Fruit fly (Drosophila melanogaster) whole organism: ENCODE measurements around the gene Ccz1.

Source experiments
- CG8478 ChIP-seq: fragments of >200 bp; optimal IDR thresholded peaks from 2 replicates; lab custom pipeline; 2018; ENCODE audit warnings: inconsistent platforms
- Dll ChIP-seq: fragments of >200 bp; optimal IDR thresholded peaks from 2 replicates; lab custom pipeline; 2017
- EcR ChIP-seq, 2 experiments: fragments of >200 bp; optimal IDR thresholded peaks; 2 replicates each; lab custom pipeline; 2017; ENCODE audit warnings: missing biosample characterization in 2 of 2, missing genetic modification characterization in 2 of 2, missing genetic modification reagents in 2 of 2
- pan ChIP-seq: fragments of >200 bp; optimal IDR thresholded peaks from 2 replicates; lab custom pipeline; 2017
- psq ChIP-seq: fragments of >200 bp; optimal IDR thresholded peaks from 2 replicates; lab custom pipeline; 2017
- usp ChIP-seq: fragments of >200 bp; optimal IDR thresholded peaks from 2 replicates; lab custom pipeline; 2017; ENCODE audit warnings: missing biosample characterization, missing genetic modification characterization, mixed read lengths

Ccz1 gene

DNA sequence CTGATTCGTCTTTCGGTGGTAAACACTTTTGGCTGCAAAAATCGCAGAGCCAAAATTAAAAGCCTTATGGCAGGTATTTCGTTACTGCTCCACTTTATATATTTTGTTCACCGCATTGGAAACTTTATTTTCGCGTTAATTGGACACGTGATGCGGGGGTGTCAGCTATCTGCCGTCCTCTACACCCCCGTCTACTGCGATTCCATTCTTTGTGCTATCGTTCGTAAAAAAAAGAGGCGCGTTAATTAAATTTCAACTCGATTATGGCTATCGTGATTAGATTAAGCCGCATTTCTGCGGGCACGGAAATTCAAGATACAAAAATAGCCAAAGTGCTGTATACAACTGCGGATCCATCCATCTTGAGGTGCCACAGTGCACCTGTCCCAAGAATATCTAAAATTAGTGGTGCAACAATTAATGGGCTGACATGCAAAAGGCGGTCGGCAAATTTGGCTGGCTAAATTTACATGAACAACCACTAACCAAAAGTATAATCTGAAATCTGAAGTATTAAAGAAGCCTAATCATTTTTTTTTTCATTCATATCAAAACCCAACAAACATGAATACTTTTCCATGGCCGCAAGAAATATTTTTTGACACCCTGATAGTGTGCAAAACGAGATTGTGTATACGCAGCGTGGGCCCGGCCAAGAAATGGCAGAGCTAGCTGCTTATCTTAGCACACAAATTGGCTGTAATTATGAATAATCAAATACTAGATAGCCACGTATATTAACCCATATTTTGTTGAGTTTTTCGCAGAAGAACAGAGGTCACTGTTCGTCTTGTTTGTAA, 31.2 kb upstream of the Ccz1 start:
- no peak for TF ChIP-seq Dll (lab: Kevin White, UChicago)
- TF ChIP-seq usp = no peak
- TF ChIP-seq EcR (GFP tag; optimal IDR thresholded peaks at IDR 0.05; lab: Kevin White, UChicago) = no peak
- TF ChIP-seq pan (lab: Kevin White, UChicago) = no peak
- no peak for TF ChIP-seq psq (lab: Kevin White, UChicago)
- TF ChIP-seq CG8478 = no peak

DNA sequence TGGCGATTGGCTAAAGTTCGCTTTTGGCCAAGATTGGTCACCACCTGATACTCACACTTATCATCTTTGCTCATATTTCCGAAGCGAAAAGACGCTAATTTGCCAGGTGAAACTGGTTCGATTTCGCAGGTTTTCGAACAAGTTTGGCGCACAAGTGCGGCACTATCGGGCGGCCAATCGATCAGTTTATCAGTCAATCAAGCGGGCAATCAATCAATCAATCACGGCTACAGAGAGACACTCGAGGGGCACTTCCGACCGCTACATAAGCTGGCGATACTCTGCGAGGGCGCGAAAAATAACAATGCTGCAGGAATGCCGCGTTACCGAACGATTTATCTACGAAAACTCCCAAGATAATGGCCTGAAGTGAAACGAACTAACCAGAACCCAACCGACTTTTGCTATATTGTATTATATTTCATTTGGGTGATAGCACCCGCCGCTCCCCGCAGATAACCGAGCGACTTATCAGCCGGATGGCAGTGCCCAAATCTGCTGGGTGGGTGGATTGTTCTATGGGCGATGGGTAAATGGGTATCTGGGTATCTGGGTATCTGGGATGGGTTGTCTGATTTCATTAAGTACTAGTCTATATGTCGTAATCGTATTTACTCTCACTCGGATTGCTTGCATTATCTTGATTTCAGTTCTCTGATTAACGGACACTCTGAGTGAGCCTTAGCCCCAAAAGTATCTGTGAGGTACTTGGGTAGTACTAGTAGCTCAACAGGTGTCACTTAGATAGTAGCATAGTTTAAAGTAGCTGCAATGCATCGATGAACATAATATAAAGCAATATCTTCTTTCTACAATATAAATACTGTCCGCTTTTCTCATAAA, 30.2 kb upstream of the Ccz1 start:
- TF ChIP-seq usp (no peak), CG8478 (no peak), psq (lab: Kevin White, UChicago) (no peak), EcR (GFP tag; optimal IDR thresholded peaks at IDR 0.05; lab: Kevin White, UChicago) (no peak), Dll (lab: Kevin White, UChicago) (no peak), pan (lab: Kevin White, UChicago) (no peak)

dm6 chr3L:3928205-3928942, 29.4 kb upstream of the Ccz1 start:
- no peak for TF ChIP-seq psq (lab: Kevin White, UChicago)
- no peak for TF ChIP-seq usp
- TF ChIP-seq Dll (lab: Kevin White, UChicago) = no peak
- TF ChIP-seq CG8478 = no peak
- TF ChIP-seq EcR (GFP tag; optimal IDR thresholded peaks at IDR 0.05; lab: Kevin White, UChicago) = no peak
- no peak for TF ChIP-seq pan (lab: Kevin White, UChicago)

DNA sequence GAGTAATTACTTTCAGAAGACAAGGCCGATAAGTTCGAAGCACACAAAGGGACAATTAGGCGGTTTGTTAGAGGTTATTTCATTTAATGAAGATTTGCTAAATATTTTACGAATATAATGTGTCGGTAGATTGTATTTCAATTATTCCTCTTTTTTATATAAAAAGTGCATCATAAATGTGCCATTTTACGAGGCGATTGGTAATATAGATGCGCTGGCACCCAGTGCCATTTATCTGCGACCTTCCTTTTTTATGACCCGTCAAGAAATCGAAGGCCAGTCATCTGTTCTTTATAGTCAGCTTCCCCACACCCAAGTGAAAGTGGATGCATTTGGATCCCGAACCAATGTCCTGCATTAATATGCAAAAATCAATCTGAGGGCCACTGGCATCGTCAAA, 28.5 kb upstream of the Ccz1 start:
- no peak for TF ChIP-seq Dll (lab: Kevin White, UChicago)
- TF ChIP-seq EcR (GFP tag; optimal IDR thresholded peaks at IDR 0.05; lab: Kevin White, UChicago) = no peak
- TF ChIP-seq usp = no peak
- TF ChIP-seq pan (lab: Kevin White, UChicago) = no peak

- TF ChIP-seq CG8478 (no peak), usp (no peak), EcR (GFP tag; optimal IDR thresholded peaks at IDR 0.05; lab: Kevin White, UChicago) (no peak), pan (lab: Kevin White, UChicago) (peak; percentile 8)
Measured at dm6 chr3L:3926191-3926765, 27.3 kb upstream of the Ccz1 start.

DNA sequence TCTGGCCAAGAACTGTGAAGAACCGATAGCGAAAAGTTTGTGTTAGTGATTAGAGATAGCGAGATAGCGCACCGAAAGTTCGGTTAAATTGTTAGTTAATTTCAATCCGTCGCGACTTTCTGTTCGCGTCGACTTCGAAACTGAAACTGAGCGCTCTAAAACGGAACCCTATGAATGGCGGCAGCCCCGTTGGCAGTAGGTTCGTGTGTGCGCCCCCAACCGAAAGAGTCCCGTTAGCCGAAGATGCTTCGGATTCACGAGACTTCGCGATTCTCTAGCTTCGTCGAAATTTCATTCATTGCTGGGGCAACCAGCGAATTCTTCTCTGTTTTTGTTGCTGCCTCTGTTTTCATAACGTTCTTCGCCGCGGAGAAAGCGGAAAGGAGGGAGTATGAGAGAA, 26.5 kb upstream of the Ccz1 start:
- TF ChIP-seq EcR (GFP tag; optimal IDR thresholded peaks at IDR 0.05; lab: Kevin White, UChicago) = no peak

- no peak for TF ChIP-seq pan (lab: Kevin White, UChicago)
- no peak for TF ChIP-seq psq (lab: Kevin White, UChicago)
- no peak for TF ChIP-seq usp
- no peak for TF ChIP-seq EcR (GFP tag; optimal IDR thresholded peaks at IDR 0.05; lab: Kevin White, UChicago)
- no peak for TF ChIP-seq CG8478
- TF ChIP-seq Dll (lab: Kevin White, UChicago) = no peak
Measured at dm6 chr3L:3923631-3924274, 24.8 kb upstream of the Ccz1 start.

- TF ChIP-seq psq (lab: Kevin White, UChicago) = no peak
- TF ChIP-seq pan (lab: Kevin White, UChicago) = no peak
- TF ChIP-seq Dll (lab: Kevin White, UChicago) = no peak
- TF ChIP-seq CG8478 = no peak
- no peak for TF ChIP-seq usp
- TF ChIP-seq EcR (GFP tag; optimal IDR thresholded peaks at IDR 0.05; lab: Kevin White, UChicago) = no peak
Measured at dm6 chr3L:3912134-3912533, 13.2 kb upstream of the Ccz1 start.

DNA sequence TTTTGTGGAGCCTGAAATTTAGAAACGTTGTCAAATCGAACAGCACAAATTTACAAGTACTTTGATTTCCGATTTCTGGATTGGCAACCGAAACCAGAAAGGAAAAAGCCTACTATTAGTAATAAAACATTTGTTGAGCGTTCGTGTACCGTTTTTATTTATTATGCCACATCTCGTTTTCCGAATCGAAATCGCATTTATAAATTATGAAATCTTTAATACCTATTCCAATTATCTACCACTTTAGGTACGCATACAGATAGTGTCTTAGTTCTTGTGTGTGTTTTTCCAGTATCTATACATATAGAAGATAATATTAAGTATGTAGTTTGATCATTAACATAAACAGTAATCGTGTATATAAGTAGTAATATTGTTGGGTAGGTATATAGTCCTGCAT, 10.9 kb upstream of the Ccz1 start, which contains the start of gene mge:
TSS of gene mge (minus strand) at position 101 of the 400 bp plus-strand sequence.
- TF ChIP-seq EcR (GFP tag; optimal IDR thresholded peaks at IDR 0.05; lab: Kevin White, UChicago) (no peak), usp (no peak), psq (lab: Kevin White, UChicago) (no peak), CG8478 (no peak), Dll (lab: Kevin White, UChicago) (no peak), pan (lab: Kevin White, UChicago) (no peak)

- TF ChIP-seq CG8478 (no peak), pan (lab: Kevin White, UChicago) (no peak), usp (no peak), Dll (lab: Kevin White, UChicago) (no peak), EcR (GFP tag; optimal IDR thresholded peaks at IDR 0.05; lab: Kevin White, UChicago) (peak in 1 of 2 experiments; percentile 25), psq (lab: Kevin White, UChicago) (no peak)
Measured at dm6 chr3L:3908838-3909810, 10.2 kb upstream of the Ccz1 start.
